Worm (Caenorhabditis elegans) whole organism, L2 larva: Measurements from ENCODE around the gene nhr-143.

Experiments
- C34F6.9 ChIP-seq: fragments of 150-350 bp; optimal IDR thresholded peaks from 2 replicates; lab custom pipeline; 2014; ENCODE audit warnings: missing biosample characterization, missing genetic modification characterization
- F13H6.1 ChIP-seq: sonication (generic microtip); optimal IDR thresholded peaks from 2 replicates; lab custom pipeline; 2016; ENCODE audit warnings: missing genetic modification characterization, missing compliant biosample characterization
- R02D3.7 ChIP-seq: fragments of 150-350 bp; optimal IDR thresholded peaks from 2 replicates; lab custom pipeline; 2014; ENCODE audit warnings: missing biosample characterization, missing genetic modification characterization
- ZK546.5 ChIP-seq: sonication (generic microtip); optimal IDR thresholded peaks from 2 replicates; lab custom pipeline; 2017; ENCODE audit warnings: missing biosample characterization, missing genetic modification characterization
- alr-1 ChIP-seq: fragments of 150-350 bp; optimal IDR thresholded peaks from 2 replicates; lab custom pipeline; 2014; ENCODE audit warnings: missing biosample characterization, missing genetic modification characterization
- ama-1 ChIP-seq: fragments of 150-350 bp; optimal IDR thresholded peaks from 2 replicates; lab custom pipeline; 2018; ENCODE audit warnings: inconsistent platforms
- ceh-82 ChIP-seq: fragments of 150-350 bp; optimal IDR thresholded peaks from 2 replicates; lab custom pipeline; 2014; ENCODE audit warnings: missing biosample characterization, missing genetic modification characterization
- crh-2 ChIP-seq: sonication (generic microtip); optimal IDR thresholded peaks from 2 replicates; lab custom pipeline; 2017; ENCODE audit warnings: missing biosample characterization, missing genetic modification characterization
- dmd-4 ChIP-seq: sonication (generic microtip); optimal IDR thresholded peaks from 2 replicates; lab custom pipeline; 2017; ENCODE audit warnings: missing biosample characterization, missing genetic modification characterization
- egl-27 ChIP-seq: sonication (generic microtip); optimal IDR thresholded peaks from 3 replicates; lab custom pipeline; 2017; ENCODE audit warnings: missing biosample characterization, missing genetic modification reagents, missing genetic modification characterization
- elt-3 ChIP-seq: sonication (generic microtip); optimal IDR thresholded peaks from 2 replicates; lab custom pipeline; 2017; ENCODE audit warnings: missing biosample characterization, missing genetic modification characterization
- fos-1 ChIP-seq: fragments of 150-350 bp; optimal IDR thresholded peaks from 2 replicates; lab custom pipeline; 2014; ENCODE audit warnings: missing biosample characterization, missing genetic modification characterization
- gmeb-1 ChIP-seq: fragments of 150-350 bp; optimal IDR thresholded peaks from 2 replicates; lab custom pipeline; 2014; ENCODE audit warnings: missing biosample characterization, missing genetic modification characterization
- lin-11 ChIP-seq: fragments of 150-350 bp; sonication (generic microtip); optimal IDR thresholded peaks from 2 replicates; lab custom pipeline; 2014; ENCODE audit warnings: missing biosample characterization, missing genetic modification characterization, inconsistent platforms, mixed read lengths
- lin-39 ChIP-seq: fragments of 150-350 bp; optimal IDR thresholded peaks from 2 replicates; lab custom pipeline; 2014; ENCODE audit warnings: missing biosample characterization, missing genetic modification reagents, missing genetic modification characterization
- lsy-2 ChIP-seq, 2 experiments: fragments of 150-350 bp in 1 of 2; sonication (generic microtip) in 1 of 2; optimal IDR thresholded peaks; 2 replicates each; lab custom pipeline; 2014 to 2017; ENCODE audit warnings: missing biosample characterization in 2 of 2, missing genetic modification characterization in 2 of 2
- mab-5 ChIP-seq: fragments of 150-350 bp; optimal IDR thresholded peaks from 2 replicates; lab custom pipeline; 2014; ENCODE audit warnings: missing biosample characterization, missing genetic modification characterization
- mbf-1 ChIP-seq: sonication (generic microtip); optimal IDR thresholded peaks from 2 replicates; lab custom pipeline; 2017; ENCODE audit warnings: missing biosample characterization, missing genetic modification characterization
- mdl-1 ChIP-seq, 2 experiments: fragments of 150-350 bp in 1 of 2; sonication (generic microtip) in 1 of 2; optimal IDR thresholded peaks; 2 replicates each; lab custom pipeline; 2017; ENCODE audit warnings: missing biosample characterization in 2 of 2, missing genetic modification characterization in 2 of 2
- nhr-10 ChIP-seq: sonication (generic microtip); optimal IDR thresholded peaks from 2 replicates; lab custom pipeline; 2017; ENCODE audit warnings: missing biosample characterization, missing genetic modification characterization
- nhr-11 ChIP-seq: fragments of 150-350 bp; optimal IDR thresholded peaks from 2 replicates; lab custom pipeline; 2014; ENCODE audit warnings: missing biosample characterization, missing genetic modification characterization
- nhr-12 ChIP-seq: fragments of 150-350 bp; optimal IDR thresholded peaks from 2 replicates; lab custom pipeline; 2014; ENCODE audit warnings: missing biosample characterization, missing genetic modification characterization
- nhr-129 ChIP-seq: fragments of 150-350 bp; optimal IDR thresholded peaks from 2 replicates; lab custom pipeline; 2014; ENCODE audit warnings: missing biosample characterization, missing genetic modification characterization
- nhr-21 ChIP-seq: fragments of 150-350 bp; optimal IDR thresholded peaks from 2 replicates; lab custom pipeline; 2014; ENCODE audit warnings: missing biosample characterization, missing genetic modification characterization
- nhr-23 ChIP-seq: fragments of 150-350 bp; optimal IDR thresholded peaks from 2 replicates; lab custom pipeline; 2014; ENCODE audit warnings: missing biosample characterization, missing genetic modification reagents, missing genetic modification characterization
- nhr-25 ChIP-seq: fragments of 150-350 bp; sonication (generic microtip); optimal IDR thresholded peaks from 3 replicates; lab custom pipeline; 2014; ENCODE audit warnings: missing biosample characterization, missing genetic modification characterization
- nhr-6 ChIP-seq: fragments of 150-350 bp; optimal IDR thresholded peaks from 2 replicates; lab custom pipeline; 2014; ENCODE audit warnings: missing biosample characterization, missing genetic modification characterization
- nhr-77 ChIP-seq: fragments of 150-350 bp; optimal IDR thresholded peaks from 2 replicates; lab custom pipeline; 2014; ENCODE audit warnings: missing biosample characterization, missing genetic modification characterization
- sem-4 ChIP-seq: fragments of 150-350 bp; optimal IDR thresholded peaks from 2 replicates; lab custom pipeline; 2014; ENCODE audit warnings: missing biosample characterization, missing genetic modification reagents, missing genetic modification characterization
- skn-1 ChIP-seq: sonication (generic microtip); optimal IDR thresholded peaks from 2 replicates; lab custom pipeline; 2017; ENCODE audit warnings: missing biosample characterization, missing genetic modification characterization
- sma-3 ChIP-seq: sonication (generic microtip); optimal IDR thresholded peaks from 2 replicates; lab custom pipeline; 2016; ENCODE audit warnings: missing genetic modification reagents, missing genetic modification characterization, missing compliant biosample characterization
- sma-9 ChIP-seq, 2 experiments: fragments of 150-350 bp in 1 of 2; sonication (generic microtip) in 1 of 2; optimal IDR thresholded peaks; 2 replicates each; lab custom pipeline; 2014 to 2016; ENCODE audit warnings: missing genetic modification characterization in 2 of 2, mild to moderate bottlenecking in 1 of 2, missing biosample characterization in 1 of 2, missing compliant biosample characterization in 1 of 2, missing genetic modification reagents in 1 of 2, moderate library complexity in 1 of 2
- snpc-4 ChIP-seq: fragments of 150-350 bp; optimal IDR thresholded peaks from 2 replicates; lab custom pipeline; 2014; ENCODE audit warnings: missing biosample characterization, missing genetic modification characterization
- unc-39 ChIP-seq: fragments of 150-350 bp; optimal IDR thresholded peaks from 2 replicates; lab custom pipeline; 2014; ENCODE audit warnings: missing biosample characterization, missing genetic modification characterization
- unc-55 ChIP-seq: fragments of 150-350 bp; sonication (generic microtip); optimal IDR thresholded peaks from 3 replicates; lab custom pipeline; 2014; ENCODE audit warnings: missing biosample characterization, missing genetic modification reagents, missing genetic modification characterization
- unc-62 ChIP-seq: fragments of 150-350 bp; optimal IDR thresholded peaks from 2 replicates; lab custom pipeline; 2014; ENCODE audit warnings: missing biosample characterization, missing genetic modification reagents, missing genetic modification characterization
- ztf-1 ChIP-seq: fragments of 200-800 bp; sonication (Bioruptor generic); conservative IDR thresholded peaks from 2 replicates; pipeline ENCODE4 v1.3.6; 2022; ENCODE audit warnings: missing genetic modification characterization, missing compliant biosample characterization
- ztf-11 ChIP-seq: sonication (generic microtip); optimal IDR thresholded peaks from 2 replicates; lab custom pipeline; 2017; ENCODE audit warnings: missing biosample characterization, missing genetic modification characterization
- ztf-4 ChIP-seq: fragments of 150-350 bp; optimal IDR thresholded peaks from 2 replicates; lab custom pipeline; 2014; ENCODE audit warnings: missing biosample characterization, missing genetic modification characterization

nhr-143 gene

DNA sequence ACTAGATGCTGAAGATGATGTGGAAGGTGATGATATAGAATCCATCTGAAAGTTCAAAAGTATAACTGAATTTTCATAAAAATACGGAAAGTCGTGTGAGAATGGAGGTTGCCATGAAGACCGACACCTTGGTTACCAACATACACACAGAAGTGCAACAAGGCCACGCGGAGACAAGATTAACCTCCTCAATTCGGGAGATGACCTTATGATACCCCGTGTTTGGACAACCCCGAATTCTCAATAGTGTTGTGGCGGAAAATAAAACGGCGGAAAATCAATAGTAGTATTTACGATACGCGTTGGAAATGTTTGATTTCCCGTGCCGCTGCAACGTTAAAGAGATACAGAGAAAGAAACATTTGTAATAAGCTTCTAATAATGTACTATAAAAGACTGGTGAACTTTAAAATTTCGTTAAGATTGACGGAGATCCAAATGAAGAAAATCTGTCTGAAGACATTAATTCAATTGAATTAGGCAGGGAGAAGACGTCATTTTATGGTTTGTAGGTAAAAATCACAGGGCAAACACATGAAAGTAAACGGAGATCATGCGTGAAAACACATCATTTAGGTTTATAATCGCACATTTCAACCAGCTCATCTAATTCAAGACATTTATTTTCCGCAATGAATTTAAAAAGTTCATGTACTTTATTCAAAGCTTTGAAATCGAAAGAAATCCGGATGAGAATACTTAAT, 10.5 kb downstream of the nhr-143 start, which contains the start of gene nhr-44:
Gene nhr-44, minus strand, starts transcription at position 51 of the 704 bp plus-strand sequence.
- TF ChIP-seq egl-27 (tag; lab: Kevin White, UChicago): no peak
- TF ChIP-seq snpc-4 (tag; lab: Kevin White, UChicago): no peak
- TF ChIP-seq lin-39 (tag; lab: Kevin White, UChicago): no peak
- TF ChIP-seq nhr-129 (tag; lab: Kevin White, UChicago): peak; percentile 23
- no peak for TF ChIP-seq C34F6.9 (tag; lab: Kevin White, UChicago)
- TF ChIP-seq ztf-11 (tag; lab: Kevin White, UChicago): no peak
- peak; percentile 14 for TF ChIP-seq fos-1 (tag; lab: Kevin White, UChicago)
- no peak for TF ChIP-seq unc-55 (GFP tag; lab: Kevin White, UChicago)
- no peak for TF ChIP-seq unc-39 (tag; lab: Kevin White, UChicago)
- TF ChIP-seq nhr-21: no peak
- TF ChIP-seq mdl-1 (tag; optimal IDR thresholded peaks at IDR 0.05; lab: Kevin White, UChicago): no peak
- peak in 1 of 2 experiments; percentile 4 for TF ChIP-seq lsy-2 (tag; optimal IDR thresholded peaks at IDR 0.05; lab: Kevin White, UChicago)
- TF ChIP-seq ztf-1 (GFP tag; lab: Robert Waterston, UW): no peak
- TF ChIP-seq F13H6.1: no peak
- no peak for TF ChIP-seq ztf-4 (tag; lab: Kevin White, UChicago)
- peak; percentile 15 for TF ChIP-seq sma-9 (GFP tag; optimal IDR thresholded peaks at IDR 0.05; lab: Kevin White, UChicago)
- no peak for TF ChIP-seq sma-9 (tag; optimal IDR thresholded peaks at IDR 0.05; lab: Kevin White, UChicago)
- TF ChIP-seq ama-1 (lab: Kevin White, UChicago): no peak
- no peak for TF ChIP-seq crh-2 (tag; lab: Kevin White, UChicago)
- no peak for TF ChIP-seq ZK546.5
- no peak for TF ChIP-seq elt-3
- TF ChIP-seq nhr-25: peak; percentile 43
- TF ChIP-seq mab-5: no peak
- no peak for TF ChIP-seq R02D3.7 (tag; lab: Kevin White, UChicago)
- TF ChIP-seq nhr-10 (tag; lab: Kevin White, UChicago): no peak
- no peak for TF ChIP-seq dmd-4 (tag; lab: Kevin White, UChicago)
- no peak for TF ChIP-seq sma-3 (GFP tag; lab: Kevin White, UChicago)
- no peak for TF ChIP-seq unc-62 (GFP tag; lab: Kevin White, UChicago)
- no peak for TF ChIP-seq ceh-82 (tag; lab: Kevin White, UChicago)
- no peak for TF ChIP-seq sem-4

DNA sequence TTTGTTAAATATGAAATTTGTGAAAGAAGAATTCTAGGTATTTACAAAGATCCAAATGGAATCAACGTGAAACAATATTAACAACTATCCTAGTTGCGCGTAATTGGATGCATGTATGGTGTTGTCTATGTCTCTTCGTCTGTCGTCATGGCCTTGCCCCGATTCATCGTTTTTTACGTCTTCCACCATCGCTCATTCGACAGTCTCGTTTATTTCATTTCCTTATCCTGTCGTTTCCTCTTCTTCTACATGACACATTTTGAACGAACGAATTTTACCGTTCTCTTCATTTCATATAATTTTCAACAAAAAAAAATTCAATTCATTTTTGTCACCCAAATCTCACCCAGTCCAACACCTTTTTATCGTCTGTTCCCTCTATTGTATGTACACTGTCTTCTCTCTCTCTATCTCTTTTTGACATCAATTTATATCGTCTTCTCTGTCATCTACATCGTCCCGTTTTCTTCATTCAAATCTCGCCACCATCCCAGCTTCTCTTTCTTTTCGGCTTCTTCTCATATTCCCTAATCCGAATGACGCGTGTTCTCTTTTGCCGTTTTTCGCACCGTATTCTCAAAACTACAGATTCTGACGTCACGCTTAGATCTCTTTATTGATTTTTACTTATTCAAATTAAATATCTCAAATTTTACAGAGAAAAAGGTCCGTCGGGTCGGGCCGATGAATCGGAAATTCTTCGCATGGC, 18.2 kb downstream of the nhr-143 start, which contains the start of gene ttc-17:
Gene ttc-17, plus strand, starts transcription at position 659 of the 709 bp plus-strand sequence.
- TF ChIP-seq sem-4 (no peak), mab-5 (no peak), skn-1 (tag; lab: Kevin White, UChicago) (no peak), nhr-77 (tag; lab: Kevin White, UChicago) (no peak), alr-1 (tag; lab: Kevin White, UChicago) (no peak), dmd-4 (tag; lab: Kevin White, UChicago) (no peak), nhr-12 (tag; lab: Kevin White, UChicago) (no peak), mbf-1 (tag; lab: Kevin White, UChicago) (no peak), nhr-11 (no peak), egl-27 (tag; lab: Kevin White, UChicago) (no peak), lin-39 (tag; lab: Kevin White, UChicago) (no peak), unc-39 (tag; lab: Kevin White, UChicago) (no peak), nhr-6 (no peak), nhr-23 (tag; lab: Kevin White, UChicago) (no peak), lin-11 (tag; lab: Kevin White, UChicago) (no peak), mdl-1 (tag; optimal IDR thresholded peaks at IDR 0.05; lab: Kevin White, UChicago) (no peak), gmeb-1 (tag; lab: Kevin White, UChicago) (no peak), C34F6.9 (tag; lab: Kevin White, UChicago) (no peak), fos-1 (tag; lab: Kevin White, UChicago) (no peak)
- TF ChIP-seq, all 48 proteins: peak for 0
